Worm (Caenorhabditis elegans) whole organism, L3 larva: ENCODE data around the gene lgc-1.

Experiments used
- R02D3.7 ChIP-seq: fragments of 150-350 bp; optimal IDR thresholded peaks from 2 replicates; lab custom pipeline; 2014; ENCODE audit warnings: missing biosample characterization, missing genetic modification characterization
- elt-1 ChIP-seq: fragments of 150-350 bp; optimal IDR thresholded peaks from 2 replicates; lab custom pipeline; 2014; ENCODE audit warnings: missing biosample characterization, missing genetic modification characterization
- elt-2 ChIP-seq: sonication (generic microtip); optimal IDR thresholded peaks from 2 replicates; lab custom pipeline; 2016; ENCODE audit warnings: missing genetic modification reagents, mild to moderate bottlenecking, missing genetic modification characterization, missing compliant biosample characterization
- fos-1 ChIP-seq: fragments of 150-350 bp; optimal IDR thresholded peaks from 2 replicates; lab custom pipeline; 2014; ENCODE audit warnings: missing biosample characterization, missing genetic modification characterization
- hmg-11 ChIP-seq: sonication (generic microtip); optimal IDR thresholded peaks from 2 replicates; lab custom pipeline; 2016; ENCODE audit warnings: missing genetic modification characterization, missing compliant biosample characterization
- jun-1 ChIP-seq: fragments of 150-350 bp; optimal IDR thresholded peaks from 2 replicates; lab custom pipeline; 2014; ENCODE audit warnings: missing biosample characterization, missing genetic modification reagents, missing genetic modification characterization
- nhr-11 ChIP-seq: fragments of 150-350 bp; optimal IDR thresholded peaks from 2 replicates; lab custom pipeline; 2014; ENCODE audit warnings: missing biosample characterization, missing genetic modification characterization
- nhr-76 ChIP-seq: fragments of 150-350 bp; sonication (generic microtip); optimal IDR thresholded peaks from 5 replicates; lab custom pipeline; 2014; ENCODE audit warnings: missing biosample characterization, missing genetic modification characterization
- nhr-77 ChIP-seq: fragments of 150-350 bp; optimal IDR thresholded peaks from 2 replicates; lab custom pipeline; 2014; ENCODE audit warnings: missing biosample characterization, missing genetic modification characterization
- snpc-4 ChIP-seq: fragments of 150-350 bp; optimal IDR thresholded peaks from 2 replicates; lab custom pipeline; 2014; ENCODE audit warnings: missing biosample characterization, missing genetic modification characterization
- unc-39 ChIP-seq: sonication (generic microtip); optimal IDR thresholded peaks from 4 replicates; lab custom pipeline; 2017; ENCODE audit warnings: missing biosample characterization, missing genetic modification characterization

ce11 chrV:4094740-4095139, 40.1 kb upstream of the lgc-1 start, which contains the start of gene nhr-181:
- no peak for TF ChIP-seq nhr-11 (tag; lab: Kevin White, UChicago)
- no peak for TF ChIP-seq elt-1 (tag; lab: Kevin White, UChicago)
- no peak for TF ChIP-seq nhr-76
- no peak for TF ChIP-seq nhr-77
- TF ChIP-seq fos-1: no peak
- TF ChIP-seq hmg-11 (tag; lab: Kevin White, UChicago): no peak
- TF ChIP-seq elt-2 (tag; lab: Kevin White, UChicago): no peak
- no peak for TF ChIP-seq R02D3.7 (tag; lab: Kevin White, UChicago)
- TF ChIP-seq snpc-4 (tag; lab: Kevin White, UChicago): no peak
- no peak for TF ChIP-seq unc-39 (tag; lab: Kevin White, UChicago)
- TF ChIP-seq jun-1: no peak
